Worm (Caenorhabditis elegans): ENCODE data around the gene ugt-32.

The ugt-32 gene

ce11 chrV:3801787-3802417 is 41.9 kb downstream of the ugt-32 start:
- TF ChIP-seq unc-86 (tag; optimal IDR thresholded peaks at IDR 0.05) (no peak), efl-1 (optimal IDR thresholded peaks at IDR 0.05) (no peak), efl-1 (GFP tag; optimal IDR thresholded peaks at IDR 0.05 in 1 of 2) (peak in 1 of 2 experiments; percentile 24)

ce11 chrV:3800378-3800777 is 43.4 kb downstream of the ugt-32 start, which contains the start of gene srt-30:
srt-30 (minus strand) TSS chrV:3800478.
- no peak for TF ChIP-seq nhr-77 (tag; optimal IDR thresholded peaks at IDR 0.05)
- TF ChIP-seq unc-98 (GFP tag; IDR thresholded peaks at IDR 0.05) = no peak
- TF ChIP-seq fos-1 (tag; optimal IDR thresholded peaks at IDR 0.05) = no peak
- TF ChIP-seq nhr-28 (tag; optimal IDR thresholded peaks at IDR 0.05) = no peak
- no peak for TF ChIP-seq dpl-1 (GFP tag; optimal IDR thresholded peaks at IDR 0.05)
- no peak for TF ChIP-seq zag-1 (tag; optimal IDR thresholded peaks at IDR 0.05)
- no peak for TF ChIP-seq sup-37 (GFP tag; optimal IDR thresholded peaks at IDR 0.05)

- TF ChIP-seq swsn-7 (tag; optimal IDR thresholded peaks at IDR 0.05) (no peak), ama-1 (optimal IDR thresholded peaks at IDR 0.05) (no peak), pag-3 (tag; optimal IDR thresholded peaks at IDR 0.05; ENCODE audit: borderline replicate concordance, insufficient read depth) (no peak), hpl-2 (GFP tag; optimal IDR thresholded peaks at IDR 0.05) (no peak), nhr-85 (tag) (peak; percentile 0), nhr-237 (tag; optimal IDR thresholded peaks at IDR 0.05) (no peak), sox-4 (tag; optimal IDR thresholded peaks at IDR 0.05) (no peak)
Measured at ce11 chrV:3799737-3800136, 44.1 kb downstream of the ugt-32 start.
